Worm (Caenorhabditis elegans): ENCODE data around the gene F38A6.5.
A peak's percentile ranks its signal among the peaks of the same experiment; 100 is the strongest.

F38A6.5 gene

ce11 chrV:20776761-20777160 is 3.2 kb upstream of the F38A6.5 start (continued):
- TF ChIP-seq hlh-4 (tag; optimal IDR thresholded peaks at IDR 0.05) = no peak
- TF ChIP-seq swsn-7 (tag; optimal IDR thresholded peaks at IDR 0.05) = peak; percentile 74
- peak in 1 of 2 experiments; percentile 88 for TF ChIP-seq mdl-1 (tag; optimal IDR thresholded peaks at IDR 0.05)
- TF ChIP-seq isw-1 (GFP tag; IDR thresholded peaks at IDR 0.05) = peak; percentile 20; the same call in 1 of the 2 replicates
- peak; percentile 89 for TF ChIP-seq nhr-71 (tag; optimal IDR thresholded peaks at IDR 0.05)
- TF ChIP-seq xbp-1 (tag; optimal IDR thresholded peaks at IDR 0.05) = peak; percentile 43
- TF ChIP-seq tbx-2 (tag; optimal IDR thresholded peaks at IDR 0.05) = peak; percentile 69
- peak; percentile 37 for TF ChIP-seq efl-1 (optimal IDR thresholded peaks at IDR 0.05)
- TF ChIP-seq efl-1 (GFP tag; optimal IDR thresholded peaks at IDR 0.05 in 1 of 2) = peak in 1 of 2 experiments; percentile 72
- peak; percentile 21 for TF ChIP-seq C16A3.4 (tag; optimal IDR thresholded peaks at IDR 0.05)
- peak; percentile 40 to 60 for TF ChIP-seq lsy-2 (tag; optimal IDR thresholded peaks at IDR 0.05)
- peak; percentile 19 for TF ChIP-seq unc-130 (tag; optimal IDR thresholded peaks at IDR 0.05)
- no peak for TF ChIP-seq Y116A8C.19 (tag; optimal IDR thresholded peaks at IDR 0.05; ENCODE audit: borderline replicate concordance)
- peak; percentile 92 for TF ChIP-seq lin-14 (GFP tag; optimal IDR thresholded peaks at IDR 0.05)
- TF ChIP-seq snu-23 (GFP tag; optimal IDR thresholded peaks at IDR 0.05) = peak; percentile 80
- TF ChIP-seq lin-35 (GFP tag; optimal IDR thresholded peaks at IDR 0.05) = peak; percentile 64 to 73
- TF ChIP-seq mep-1 (tag; optimal IDR thresholded peaks at IDR 0.05) = peak; percentile 67
- peak; percentile 70 for TF ChIP-seq lin-13 (GFP tag; optimal IDR thresholded peaks at IDR 0.05)
- TF ChIP-seq nhr-11 (tag; optimal IDR thresholded peaks at IDR 0.05) = no peak
- no peak for TF ChIP-seq C34B4.2 (tag; optimal IDR thresholded peaks at IDR 0.05)
- peak; percentile 52 for TF ChIP-seq fkh-10 (GFP tag; optimal IDR thresholded peaks at IDR 0.05)
- TF ChIP-seq ceh-82 (tag; optimal IDR thresholded peaks at IDR 0.05) = peak; percentile 33 to 66 (median 42)
- TF ChIP-seq sox-4 (tag; optimal IDR thresholded peaks at IDR 0.05) = no peak
- no peak for TF ChIP-seq unc-62 (GFP tag; optimal IDR thresholded peaks at IDR 0.05)
- no peak for TF ChIP-seq nhr-28 (tag; optimal IDR thresholded peaks at IDR 0.05)
- TF ChIP-seq lir-3 (tag; optimal IDR thresholded peaks at IDR 0.05; ENCODE audit: poor library complexity) = peak; percentile 8
- no peak for TF ChIP-seq irx-1 (tag; optimal IDR thresholded peaks at IDR 0.05)

ce11 chrV:20775269-20775668 is 1.7 kb upstream of the F38A6.5 start, which contains the start of gene F38A6.4:
TSS of gene F38A6.4 (minus strand) at chrV:20775369.
- TF ChIP-seq pqm-1 (tag; optimal IDR thresholded peaks at IDR 0.05) = no peak
- TF ChIP-seq elt-2 (tag; optimal IDR thresholded peaks at IDR 0.05) = no peak
- TF ChIP-seq fkh-10 (GFP tag; optimal IDR thresholded peaks at IDR 0.05) = no peak
- TF ChIP-seq vab-15 (tag; optimal IDR thresholded peaks at IDR 0.05) = no peak
- TF ChIP-seq jun-1 (tag; optimal IDR thresholded peaks at IDR 0.05) = no peak
- no peak for TF ChIP-seq efl-1 (optimal IDR thresholded peaks at IDR 0.05)
- TF ChIP-seq efl-1 (GFP tag; optimal IDR thresholded peaks at IDR 0.05 in 1 of 2) = peak in 1 of 2 experiments; percentile 31
- no peak for TF ChIP-seq aha-1 (tag; optimal IDR thresholded peaks at IDR 0.05)
- no peak for TF ChIP-seq C04F5.9 (tag; optimal IDR thresholded peaks at IDR 0.05)
- TF ChIP-seq nhr-20 (tag; optimal IDR thresholded peaks at IDR 0.05) = no peak
- no peak for TF ChIP-seq C34B4.2 (tag; optimal IDR thresholded peaks at IDR 0.05)
- no peak for TF ChIP-seq mab-9 (GFP tag; IDR thresholded peaks at IDR 0.05)
- TF ChIP-seq fos-1 (tag; optimal IDR thresholded peaks at IDR 0.05) = no peak
- no peak for TF ChIP-seq nhr-19 (GFP tag; conservative IDR thresholded peaks at IDR 0.05)
- no peak for TF ChIP-seq lin-15B (tag; optimal IDR thresholded peaks at IDR 0.05)
- peak; percentile 53 for TF ChIP-seq hlh-4 (tag; optimal IDR thresholded peaks at IDR 0.05)
- TF ChIP-seq snu-23 (GFP tag; optimal IDR thresholded peaks at IDR 0.05) = no peak
- TF ChIP-seq lin-39 (tag; optimal IDR thresholded peaks at IDR 0.05) = no peak
- no peak for TF ChIP-seq lir-3 (tag; optimal IDR thresholded peaks at IDR 0.05; ENCODE audit: poor library complexity)
- TF ChIP-seq lin-35 (GFP tag; optimal IDR thresholded peaks at IDR 0.05) = no peak
- peak; percentile 2 for TF ChIP-seq nhr-71 (tag; optimal IDR thresholded peaks at IDR 0.05)
- no peak for TF ChIP-seq fkh-4 (tag; optimal IDR thresholded peaks at IDR 0.05; ENCODE audit: borderline replicate concordance)
- TF ChIP-seq hlh-17 (GFP tag; optimal IDR thresholded peaks at IDR 0.05; ENCODE audit: borderline replicate concordance) = no peak
- no peak for TF ChIP-seq ets-5 (GFP tag; IDR thresholded peaks at IDR 0.05)
- TF ChIP-seq ztf-11 (tag; optimal IDR thresholded peaks at IDR 0.05) = no peak

Data from whole organism, L1 larva.